Fruit fly (Drosophila melanogaster): ENCODE results near the gene Syn.

Gene Syn

DNA sequence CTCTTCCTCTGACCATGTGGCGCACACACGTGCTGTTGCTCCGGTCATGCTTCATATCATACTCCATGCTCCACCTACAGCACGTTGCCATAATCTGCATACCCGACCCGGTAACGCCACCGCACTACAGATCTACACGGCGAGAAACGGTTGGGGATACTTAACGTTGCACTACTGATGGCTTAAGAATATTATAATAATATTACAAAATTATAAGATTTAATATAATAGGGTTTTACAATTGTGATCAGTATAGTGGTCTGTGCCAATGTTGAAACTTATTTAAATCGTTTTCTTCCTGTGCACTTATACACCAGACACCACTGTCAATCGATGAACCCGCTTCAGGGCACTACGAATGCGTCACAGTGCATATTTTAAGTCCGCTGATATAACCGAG, 22.9 kb downstream of the Syn start (continued):
- TF ChIP-seq CG18599 (GFP tag; optimal IDR thresholded peaks at IDR 0.05) (peak; percentile 54), Bteb2 (GFP tag; optimal IDR thresholded peaks at IDR 0.05) (no peak), CG10543 (GFP tag; optimal IDR thresholded peaks at IDR 0.05) (no peak), slou (GFP tag; optimal IDR thresholded peaks at IDR 0.05) (peak; percentile 6), CG12071 (GFP tag; optimal IDR thresholded peaks at IDR 0.05) (peak; percentile 48), caup (GFP tag; optimal IDR thresholded peaks at IDR 0.05; ENCODE audit: severe bottlenecking) (peak; percentile 57), BtbVII (GFP tag; optimal IDR thresholded peaks at IDR 0.05) (peak; percentile 37), CG10267 (tag; optimal IDR thresholded peaks at IDR 0.05) (peak; percentile 52), CG14860 (GFP tag; IDR thresholded peaks at IDR 0.05; ENCODE audit: partially characterized antibody) (no peak), ftz-f1 (GFP tag; optimal IDR thresholded peaks at IDR 0.05) (no peak), dmrt99B (tag; optimal IDR thresholded peaks at IDR 0.05) (peak; percentile 89), CG12155 (GFP tag; optimal IDR thresholded peaks at IDR 0.05) (peak; percentile 10), Chrac-16 (GFP tag; optimal IDR thresholded peaks at IDR 0.05) (peak; percentile 35), CG8281 (tag; optimal IDR thresholded peaks at IDR 0.05) (peak; percentile 45), CG11560 (tag; IDR thresholded peaks at IDR 0.05) (no peak), CG15479 (GFP tag; optimal IDR thresholded peaks at IDR 0.05) (no peak), Elba2 (GFP tag; optimal IDR thresholded peaks at IDR 0.05) (no peak), CG13894 (tag; optimal IDR thresholded peaks at IDR 0.05) (no peak), CG4282 (GFP tag; optimal IDR thresholded peaks at IDR 0.05) (no peak), eve (GFP tag; optimal IDR thresholded peaks at IDR 0.05) (no peak), CG1602 (GFP tag; optimal IDR thresholded peaks at IDR 0.05) (peak; percentile 60), D (optimal IDR thresholded peaks at IDR 0.05) (no peak), D (GFP tag; optimal IDR thresholded peaks at IDR 0.05) (peak; percentile 63), CG42726 (GFP tag; IDR thresholded peaks at IDR 0.05; ENCODE audit: partially characterized antibody) (no peak), CG6791 (GFP tag; IDR thresholded peaks at IDR 0.05; ENCODE audit: partially characterized antibody) (no peak), CG15269 (tag; optimal IDR thresholded peaks at IDR 0.05) (peak; percentile 75), MTF-1 (GFP tag; optimal IDR thresholded peaks at IDR 0.05; ENCODE audit: borderline replicate concordance) (peak; percentile 16), stwl (tag; optimal IDR thresholded peaks at IDR 0.05) (no peak), CG31388 (GFP tag; optimal IDR thresholded peaks at IDR 0.05) (peak; percentile 5), CG17385 (GFP tag; optimal IDR thresholded peaks at IDR 0.05) (peak; percentile 64), jumu (GFP tag; optimal IDR thresholded peaks at IDR 0.05) (no peak), unpg (GFP tag; optimal IDR thresholded peaks at IDR 0.05) (peak; percentile 82), tll (GFP tag; optimal IDR thresholded peaks at IDR 0.05) (no peak), shn (GFP tag; optimal IDR thresholded peaks at IDR 0.05) (no peak), Awh (GFP tag; IDR thresholded peaks at IDR 0.05) (peak; percentile 71; the same call in 1 of the 2 replicates), crol (GFP tag; IDR thresholded peaks at IDR 0.05) (no peak), dmrt11E (tag; optimal IDR thresholded peaks at IDR 0.05) (peak; percentile 48), Mad (GFP tag; optimal IDR thresholded peaks at IDR 0.05) (no peak), CG34422 (GFP tag; IDR thresholded peaks at IDR 0.05) (peak; percentile 76), NK7.1 (GFP tag; optimal IDR thresholded peaks at IDR 0.05) (no peak), CG12236 (GFP tag; optimal IDR thresholded peaks at IDR 0.05) (no peak), Trl (optimal IDR thresholded peaks at IDR 0.05) (no peak), Trl (GFP tag; optimal IDR thresholded peaks at IDR 0.05) (no peak), CG17328 (GFP tag; IDR thresholded peaks at IDR 0.05) (peak; percentile 77), oc (tag; optimal IDR thresholded peaks at IDR 0.05) (peak; percentile 71), CG12219 (GFP tag; optimal IDR thresholded peaks at IDR 0.05) (peak; percentile 49), CrebB (tag; optimal IDR thresholded peaks at IDR 0.05) (peak; percentile 17), esg (GFP tag; conservative IDR thresholded peaks at IDR 0.05) (peak; percentile 71), dati (GFP tag; IDR thresholded peaks at IDR 0.05) (peak; percentile 54; the same call in 1 of the 2 replicates), ems (GFP tag; optimal IDR thresholded peaks at IDR 0.05) (no peak), CG17912 (GFP tag; optimal IDR thresholded peaks at IDR 0.05) (no peak)

Measured in whole organism, embryonic.